Fruit fly (Drosophila melanogaster): ENCODE data around the gene CG18213.

CG18213 gene

dm6 chr3R:17039993-17040807 is at the start of gene CG18213, which contains the start of gene Trm7-32:
CG18213 (minus strand) TSS chr3R:17040203.
Trm7-32 (plus strand) TSS chr3R:17040682.
- no peak for TF ChIP-seq CG17801 (GFP tag; optimal IDR thresholded peaks at IDR 0.05; ENCODE audit: partially characterized antibody)

dm6 chr3R:17087977-17088618 is 48.1 kb upstream of the CG18213 start, which contains the start of gene cal1:
cal1 (plus strand) TSS chr3R:17088280.
- TF ChIP-seq CG17801 (GFP tag; optimal IDR thresholded peaks at IDR 0.05; ENCODE audit: partially characterized antibody) = no peak

dm6 chr3R:17085029-17085807 is 45.2 kb upstream of the CG18213 start, which contains the start of gene GckIII:
GckIII (plus strand) TSS chr3R:17085513.
- no peak for TF ChIP-seq CG17801 (GFP tag; optimal IDR thresholded peaks at IDR 0.05; ENCODE audit: partially characterized antibody)

dm6 chr3R:17082471-17082870 is 42.5 kb upstream of the CG18213 start:
- TF ChIP-seq CG17801 (GFP tag; optimal IDR thresholded peaks at IDR 0.05; ENCODE audit: partially characterized antibody) = no peak

dm6 chr3R:17081359-17081935 is 41.4 kb upstream of the CG18213 start:
- TF ChIP-seq CG17801 (GFP tag; optimal IDR thresholded peaks at IDR 0.05; ENCODE audit: partially characterized antibody) = peak; percentile 62

- TF ChIP-seq CG17801 (GFP tag; optimal IDR thresholded peaks at IDR 0.05; ENCODE audit: partially characterized antibody) = peak; percentile 88
These were observed 40.8 kb upstream of the CG18213 start for dm6 chr3R:17080666-17081358.

- peak; percentile 52 for TF ChIP-seq CG17801 (GFP tag; optimal IDR thresholded peaks at IDR 0.05; ENCODE audit: partially characterized antibody)
These were observed 39.9 kb upstream of the CG18213 start, which contains the start of the genes Keap1 and kuk for dm6 chr3R:17079859-17080255. Keap1 (minus strand) TSS chr3R:17079945. kuk (plus strand) TSS chr3R:17080244.

dm6 chr3R:17078961-17079858 is 39.2 kb upstream of the CG18213 start:
- no peak for TF ChIP-seq CG17801 (GFP tag; optimal IDR thresholded peaks at IDR 0.05; ENCODE audit: partially characterized antibody)

dm6 chr3R:17077968-17078417 is 38.0 kb upstream of the CG18213 start:
- TF ChIP-seq CG17801 (GFP tag; optimal IDR thresholded peaks at IDR 0.05; ENCODE audit: partially characterized antibody) = no peak

dm6 chr3R:17072526-17073114 is 32.6 kb upstream of the CG18213 start, which contains the start of the genes Ns1 and mRpS11:
Ns1 (minus strand) TSS chr3R:17072675.
mRpS11 (plus strand) TSS chr3R:17072732.
- no peak for TF ChIP-seq CG17801 (GFP tag; optimal IDR thresholded peaks at IDR 0.05; ENCODE audit: partially characterized antibody)

dm6 chr3R:17067721-17068120 is 27.7 kb upstream of the CG18213 start:
- TF ChIP-seq CG17801 (GFP tag; optimal IDR thresholded peaks at IDR 0.05; ENCODE audit: partially characterized antibody) = no peak

- no peak for TF ChIP-seq CG17801 (GFP tag; optimal IDR thresholded peaks at IDR 0.05; ENCODE audit: partially characterized antibody)
These were observed 26.9 kb upstream of the CG18213 start for dm6 chr3R:17066828-17067430.
